Worm (Caenorhabditis elegans) whole organism, late embryonic: ENCODE measurements around the gene M02D8.5.

Source experiments
- C38D4.7 ChIP-seq: fragments of 200-800 bp; sonication (Bioruptor generic); optimal IDR thresholded peaks from 2 replicates; lab custom pipeline; 2018; ENCODE audit warnings: mild to moderate bottlenecking, missing genetic modification characterization, moderate library complexity, missing compliant biosample characterization
- F13H6.1 ChIP-seq: sonication (generic microtip); optimal IDR thresholded peaks from 2 replicates; lab custom pipeline; 2016; ENCODE audit warnings: missing genetic modification characterization, missing compliant biosample characterization
- T23F11.4 ChIP-seq: fragments of 200-800 bp; sonication (Bioruptor generic); optimal IDR thresholded peaks from 2 replicates; lab custom pipeline; 2018; ENCODE audit warnings: mild to moderate bottlenecking, missing genetic modification characterization, missing compliant biosample characterization
- ama-1 ChIP-seq: fragments of 150-350 bp; optimal IDR thresholded peaks from 2 replicates; lab custom pipeline; 2014
- ceh-19 ChIP-seq: fragments of 200-800 bp; sonication (Bioruptor generic); optimal IDR thresholded peaks from 2 replicates; lab custom pipeline; 2018; ENCODE audit warnings: mild to moderate bottlenecking, missing genetic modification characterization, missing compliant biosample characterization
- ceh-34 ChIP-seq: sonication (generic microtip); optimal IDR thresholded peaks from 2 replicates; lab custom pipeline; 2016; ENCODE audit warnings: mild to moderate bottlenecking, missing genetic modification characterization, missing compliant biosample characterization
- ceh-9 ChIP-seq: sonication (generic microtip); optimal IDR thresholded peaks from 2 replicates; lab custom pipeline; 2016; ENCODE audit warnings: mild to moderate bottlenecking, missing genetic modification characterization, inconsistent platforms, missing compliant biosample characterization
- elt-2 ChIP-seq: sonication (generic microtip); optimal IDR thresholded peaks from 2 replicates; lab custom pipeline; 2016; ENCODE audit warnings: missing genetic modification reagents, missing genetic modification characterization, missing compliant biosample characterization
- ets-4 ChIP-seq: sonication (generic microtip); optimal IDR thresholded peaks from 2 replicates; lab custom pipeline; 2016; ENCODE audit warnings: missing genetic modification characterization, missing compliant biosample characterization
- fax-1 ChIP-seq: sonication (generic microtip); optimal IDR thresholded peaks from 2 replicates; lab custom pipeline; 2016; ENCODE audit warnings: missing genotype, missing genetic modification characterization, missing compliant biosample characterization
- hlh-15 ChIP-seq: sonication (generic microtip); optimal IDR thresholded peaks from 2 replicates; lab custom pipeline; 2016; ENCODE audit warnings: missing genetic modification characterization, missing compliant biosample characterization
- pha-4 ChIP-seq: fragments of 150-350 bp; optimal IDR thresholded peaks from 2 replicates; lab custom pipeline; 2018; ENCODE audit warnings: missing biosample characterization, missing genetic modification reagents, missing genetic modification characterization
- pqm-1 ChIP-seq: sonication (generic microtip); optimal IDR thresholded peaks from 2 replicates; lab custom pipeline; 2016; ENCODE audit warnings: missing genetic modification characterization, missing compliant biosample characterization
- unc-86 ChIP-seq: sonication (generic microtip); optimal IDR thresholded peaks from 2 replicates; lab custom pipeline; 2016; ENCODE audit warnings: missing genetic modification characterization, missing compliant biosample characterization

- TF ChIP-seq F13H6.1 (tag; lab: Kevin White, UChicago) = no peak
- no peak for TF ChIP-seq C38D4.7 (GFP tag; lab: Kevin White, UChicago)
- no peak for TF ChIP-seq unc-86 (tag; lab: Kevin White, UChicago)
- no peak for TF ChIP-seq ceh-9 (tag; lab: Kevin White, UChicago)
- TF ChIP-seq ets-4 (tag; lab: Kevin White, UChicago) = no peak
- TF ChIP-seq ceh-34 (tag; lab: Kevin White, UChicago) = no peak
- TF ChIP-seq ama-1 (lab: Kevin White, UChicago) = no peak
- no peak for TF ChIP-seq ceh-19 (GFP tag; lab: Kevin White, UChicago)
- no peak for TF ChIP-seq elt-2 (tag; lab: Kevin White, UChicago)
- TF ChIP-seq pha-4 = no peak
- TF ChIP-seq pqm-1 (tag; lab: Kevin White, UChicago) = no peak
- no peak for TF ChIP-seq T23F11.4 (GFP tag; lab: Kevin White, UChicago)
- no peak for TF ChIP-seq fax-1 (tag; lab: Kevin White, UChicago)
- TF ChIP-seq hlh-15 (tag; lab: Kevin White, UChicago) = no peak
These were observed 43.2 kb downstream of the M02D8.5 start for ce11 chrX:8718153-8718552.
